Fruit fly (Drosophila melanogaster) whole organism, pupa: ENCODE data around the gene Sur.

ENCODE experiments used
- CG10348 ChIP-seq: fragments of 200-800 bp; sonication (Bioruptor generic); IDR thresholded peaks from 2 replicates; pipeline ENCODE4 v1.3.6; 2022; ENCODE audit warnings: missing biosample characterization, missing genetic modification characterization
- CG12605 ChIP-seq: fragments of 200-800 bp; sonication (Bioruptor generic); IDR thresholded peaks from 2 replicates; pipeline ENCODE4 v1.3.6; 2022; ENCODE audit warnings: missing biosample characterization, missing genetic modification characterization
- CG13204 ChIP-seq: fragments of 200-800 bp; sonication (Bioruptor generic); optimal IDR thresholded peaks from 2 replicates; lab custom pipeline; 2018; ENCODE audit warnings: missing biosample characterization, mild to moderate bottlenecking, missing genetic modification characterization, moderate library complexity
- CG14655 ChIP-seq: fragments of 200-800 bp; sonication (Bioruptor generic); optimal IDR thresholded peaks from 3 replicates; lab custom pipeline; 2017; ENCODE audit warnings: mild to moderate bottlenecking, missing biosample characterization, missing genetic modification reagents, missing genetic modification characterization
- CG15710 ChIP-seq: fragments of 200-800 bp; sonication (Bioruptor generic); optimal IDR thresholded peaks from 2 replicates; lab custom pipeline; 2018; ENCODE audit warnings: missing biosample characterization, mild to moderate bottlenecking, missing genetic modification characterization, moderate library complexity
- CG17806 ChIP-seq: fragments of 200-800 bp; sonication (Bioruptor generic); optimal IDR thresholded peaks from 2 replicates; lab custom pipeline; 2018; ENCODE audit warnings: missing biosample characterization, mild to moderate bottlenecking, missing genetic modification characterization, moderate library complexity
- CG32121 ChIP-seq: fragments of 200-800 bp; sonication (Bioruptor generic); IDR thresholded peaks from 2 replicates; pipeline ENCODE4 v1.3.6; 2022; ENCODE audit warnings: missing biosample characterization, missing genetic modification characterization
- CG34367 ChIP-seq: fragments of 200-800 bp; sonication (Bioruptor generic); optimal IDR thresholded peaks from 2 replicates; lab custom pipeline; 2018; ENCODE audit warnings: missing biosample characterization, mild to moderate bottlenecking, missing genetic modification characterization
- CG4496 ChIP-seq: fragments of 200-800 bp; sonication (Bioruptor generic); IDR thresholded peaks from 3 replicates; pipeline ENCODE4 v1.3.6; 2022; ENCODE audit warnings: missing biosample characterization, missing genetic modification characterization
- CG8159 ChIP-seq: fragments of 200-800 bp; sonication (Bioruptor generic); optimal IDR thresholded peaks from 3 replicates; lab custom pipeline; 2018; ENCODE audit warnings: missing biosample characterization, mild to moderate bottlenecking, missing genetic modification characterization, moderate library complexity
- CG8301 ChIP-seq: fragments of 200-800 bp; sonication (Bioruptor generic); optimal IDR thresholded peaks from 2 replicates; lab custom pipeline; 2018; ENCODE audit warnings: missing biosample characterization, mild to moderate bottlenecking, missing genetic modification characterization
- CG9948 ChIP-seq: fragments of 200-800 bp; sonication (Bioruptor generic); optimal IDR thresholded peaks from 2 replicates; lab custom pipeline; 2018; ENCODE audit warnings: missing biosample characterization, mild to moderate bottlenecking, missing genetic modification characterization, moderate library complexity
- D1 ChIP-seq: fragments of 200-800 bp; sonication (Bioruptor generic); optimal IDR thresholded peaks from 2 replicates; lab custom pipeline; 2018; ENCODE audit warnings: missing biosample characterization, mild to moderate bottlenecking, missing genetic modification characterization, moderate library complexity
- EcR ChIP-seq: fragments of 200-800 bp; sonication (Bioruptor generic); optimal IDR thresholded peaks from 3 replicates; lab custom pipeline; 2019; ENCODE audit warnings: missing biosample characterization, missing genetic modification characterization, mild to moderate bottlenecking, moderate library complexity, missing genetic modification reagents
- Ets98B ChIP-seq: fragments of 200-800 bp; sonication (Bioruptor generic); IDR thresholded peaks from 2 replicates; pipeline ENCODE4 v1.3.6; 2022; ENCODE audit warnings: missing biosample characterization, missing genetic modification characterization
- Pif1A ChIP-seq: fragments of 200-800 bp; sonication (Bioruptor generic); optimal IDR thresholded peaks from 3 replicates; lab custom pipeline; 2016; ENCODE audit warnings: missing biosample characterization, missing genetic modification characterization
- Pif1B ChIP-seq: fragments of 200-800 bp; sonication (Bioruptor generic); optimal IDR thresholded peaks from 3 replicates; lab custom pipeline; 2016; ENCODE audit warnings: missing biosample characterization, missing genetic modification characterization
- Snoo ChIP-seq: fragments of 200-800 bp; sonication (Bioruptor generic); optimal IDR thresholded peaks from 3 replicates; lab custom pipeline; 2017; ENCODE audit warnings: missing biosample characterization, mild to moderate bottlenecking, missing genetic modification characterization, inconsistent platforms
- fd96Ca ChIP-seq: fragments of 200-800 bp; sonication (Bioruptor generic); IDR thresholded peaks from 3 replicates; pipeline ENCODE4 v1.3.6; 2022; ENCODE audit warnings: missing biosample characterization, missing genetic modification characterization
- gl ChIP-seq: fragments of 200-800 bp; sonication (Bioruptor generic); optimal IDR thresholded peaks from 2 replicates; lab custom pipeline; 2018; ENCODE audit warnings: missing biosample characterization, mild to moderate bottlenecking, missing genetic modification characterization
- rn ChIP-seq: fragments of 200-800 bp; sonication (Bioruptor generic); IDR thresholded peaks from 2 replicates; pipeline ENCODE4 v1.3.6; 2022; ENCODE audit warnings: missing biosample characterization, missing genetic modification characterization

The Sur gene

DNA sequence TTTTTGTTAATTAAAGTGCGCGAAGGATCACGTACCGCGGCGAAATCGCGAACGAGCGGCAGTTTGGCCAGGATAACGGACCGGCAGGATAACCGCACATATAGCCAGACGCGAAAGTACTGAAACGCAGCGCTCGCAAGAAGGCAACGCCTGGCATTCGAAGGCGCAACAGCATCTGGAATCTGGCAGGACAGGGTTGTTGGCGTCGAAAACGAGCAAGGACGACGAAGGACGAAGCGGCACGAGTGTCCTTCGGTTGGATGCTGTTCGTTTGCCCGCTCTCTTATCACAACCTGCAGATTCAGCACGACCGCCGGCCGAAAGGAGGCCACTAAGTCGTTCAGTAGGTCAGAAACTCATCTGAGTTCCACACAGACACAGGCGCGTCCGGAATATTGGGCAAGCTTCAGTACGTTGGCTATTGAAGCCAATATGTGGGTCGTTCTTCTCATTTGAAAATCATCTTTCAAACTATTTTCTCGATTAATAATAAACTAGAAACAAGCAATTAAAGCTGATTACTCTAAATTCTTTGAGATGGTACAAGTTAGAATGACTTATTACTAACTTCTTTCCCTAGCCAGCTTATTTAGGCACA, 18.6 kb downstream of the Sur start, which contains the start of gene CG44153:
TSS of gene CG44153 (minus strand) at position 75 of the 598 bp plus-strand sequence.
- TF ChIP-seq CG15710 (no peak), fd96Ca (GFP tag; lab: Robert Waterston, UW) (no peak), Ets98B (GFP tag; lab: Robert Waterston, UW) (no peak), gl (tag; lab: Kevin White, UChicago) (no peak), CG17806 (tag; lab: Kevin White, UChicago) (no peak), CG9948 (tag; lab: Kevin White, UChicago) (no peak), Pif1B (no peak), CG34367 (no peak), rn (GFP tag; lab: Robert Waterston, UW) (no peak), CG4496 (GFP tag; lab: Robert Waterston, UW) (no peak), CG10348 (GFP tag; lab: Robert Waterston, UW) (no peak), Pif1A (GFP tag; lab: Kevin White, UChicago) (no peak), EcR (GFP tag; lab: Kevin White, UChicago) (no peak), CG8159 (tag; lab: Kevin White, UChicago) (no peak), CG14655 (GFP tag; lab: Kevin White, UChicago) (no peak), CG12605 (GFP tag; lab: Robert Waterston, UW) (no peak), CG13204 (GFP tag; lab: Kevin White, UChicago) (no peak)
- TF ChIP-seq, all 21 proteins: peak for 0

DNA sequence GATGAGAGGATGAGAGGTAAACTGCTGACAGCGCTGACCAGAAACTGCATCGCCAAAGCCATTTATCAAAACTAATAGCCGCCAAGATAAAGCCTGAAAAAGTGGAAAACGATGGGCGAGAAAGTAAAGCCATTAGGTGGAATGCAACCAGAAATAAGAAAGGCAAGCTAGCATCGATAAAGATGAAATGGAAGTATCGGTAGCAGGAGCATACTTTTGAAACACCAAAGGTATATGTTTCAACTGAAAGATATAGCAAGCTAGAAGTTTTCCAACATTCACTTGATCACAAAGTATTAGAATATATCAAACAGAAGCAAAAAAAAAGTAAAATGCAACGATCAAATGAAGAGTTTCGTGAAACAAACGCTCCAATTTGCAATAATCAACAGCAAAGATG, 26.5 kb downstream of the Sur start, which contains the start of gene CG13137:
TSS of gene CG13137 (plus strand) at position 301 of the 400 bp plus-strand sequence.
- TF ChIP-seq CG10348 (GFP tag; lab: Robert Waterston, UW) (no peak), CG8159 (tag; lab: Kevin White, UChicago) (no peak), CG15710 (no peak), gl (tag; lab: Kevin White, UChicago) (no peak), Pif1A (GFP tag; lab: Kevin White, UChicago) (no peak), CG32121 (GFP tag; lab: Robert Waterston, UW) (no peak), Snoo (tag; lab: Kevin White, UChicago) (no peak), fd96Ca (GFP tag; lab: Robert Waterston, UW) (no peak), CG8301 (tag; lab: Kevin White, UChicago) (no peak), CG12605 (GFP tag; lab: Robert Waterston, UW) (no peak), CG4496 (GFP tag; lab: Robert Waterston, UW) (no peak), EcR (GFP tag; lab: Kevin White, UChicago) (no peak), Ets98B (GFP tag; lab: Robert Waterston, UW) (no peak), D1 (tag; lab: Kevin White, UChicago) (no peak), rn (GFP tag; lab: Robert Waterston, UW) (no peak), CG34367 (no peak), CG9948 (tag; lab: Kevin White, UChicago) (no peak), Pif1B (no peak), CG13204 (GFP tag; lab: Kevin White, UChicago) (no peak)

DNA sequence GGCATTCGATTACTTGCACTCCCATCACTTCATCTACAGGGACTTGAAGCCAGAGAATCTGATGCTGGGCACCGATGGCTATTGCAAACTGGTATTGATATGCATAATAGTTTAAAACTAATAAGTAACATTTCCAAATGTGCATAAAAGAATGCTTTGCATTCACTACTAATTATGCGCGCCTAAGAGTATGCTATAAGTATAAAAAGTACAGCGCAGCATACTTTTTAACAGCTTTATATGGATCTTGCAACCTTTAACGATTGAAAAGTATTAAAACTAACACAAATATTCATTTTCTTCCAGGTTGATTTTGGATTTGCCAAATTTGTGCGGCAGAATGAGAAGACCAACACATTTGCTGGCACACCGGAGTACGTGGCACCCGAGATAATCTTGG, 44.5 kb downstream of the Sur start:
- TF ChIP-seq rn (GFP tag; lab: Robert Waterston, UW) (no peak), fd96Ca (GFP tag; lab: Robert Waterston, UW) (no peak), Snoo (tag; lab: Kevin White, UChicago) (no peak), EcR (GFP tag; lab: Kevin White, UChicago) (no peak), gl (tag; lab: Kevin White, UChicago) (no peak), CG14655 (GFP tag; lab: Kevin White, UChicago) (no peak), Pif1A (GFP tag; lab: Kevin White, UChicago) (no peak), CG8301 (tag; lab: Kevin White, UChicago) (no peak), CG8159 (tag; lab: Kevin White, UChicago) (no peak), CG15710 (no peak), Ets98B (GFP tag; lab: Robert Waterston, UW) (no peak), CG4496 (GFP tag; lab: Robert Waterston, UW) (no peak), CG34367 (no peak), CG13204 (GFP tag; lab: Kevin White, UChicago) (no peak), CG32121 (GFP tag; lab: Robert Waterston, UW) (no peak), D1 (tag; lab: Kevin White, UChicago) (no peak), CG10348 (GFP tag; lab: Robert Waterston, UW) (no peak), Pif1B (no peak), CG9948 (tag; lab: Kevin White, UChicago) (no peak)

DNA sequence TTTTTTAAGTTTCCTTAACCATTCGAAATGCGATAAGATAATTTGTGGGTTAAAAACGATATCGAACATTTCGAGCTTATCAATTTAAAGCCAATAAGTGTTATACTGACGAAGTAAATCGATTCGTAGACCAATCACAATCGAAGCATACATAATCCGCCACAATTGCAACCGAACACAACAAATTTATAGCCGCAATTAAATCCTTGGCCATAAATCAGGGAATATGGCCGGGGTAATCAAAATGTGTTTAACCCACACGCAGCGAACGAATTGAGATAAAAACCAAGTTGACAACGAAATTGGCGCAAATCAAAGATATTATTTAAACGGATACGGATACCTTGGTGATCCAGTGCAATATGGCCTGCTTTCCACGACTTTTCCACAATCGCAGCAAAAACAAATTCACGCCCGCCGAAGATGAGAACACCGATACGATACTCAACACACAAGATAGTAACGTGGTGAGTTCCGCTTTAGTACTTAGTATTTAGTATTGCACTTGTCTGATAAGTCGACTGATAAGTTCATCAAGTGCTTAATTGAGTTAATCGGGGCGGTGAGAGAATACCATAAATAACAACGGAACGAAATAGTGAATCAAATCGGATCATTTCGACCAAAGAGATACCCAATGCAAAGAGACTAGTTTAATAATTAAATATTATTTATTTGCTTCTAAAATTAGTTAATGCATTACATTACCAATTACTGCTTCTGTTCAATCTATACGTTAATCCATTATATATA, 52.0 kb downstream of the Sur start:
- TF ChIP-seq CG15710 (no peak), CG10348 (GFP tag; lab: Robert Waterston, UW) (no peak), CG8301 (tag; lab: Kevin White, UChicago) (no peak), Snoo (tag; lab: Kevin White, UChicago) (no peak), CG14655 (GFP tag; lab: Kevin White, UChicago) (no peak), fd96Ca (GFP tag; lab: Robert Waterston, UW) (no peak), CG32121 (GFP tag; lab: Robert Waterston, UW) (no peak)

DNA sequence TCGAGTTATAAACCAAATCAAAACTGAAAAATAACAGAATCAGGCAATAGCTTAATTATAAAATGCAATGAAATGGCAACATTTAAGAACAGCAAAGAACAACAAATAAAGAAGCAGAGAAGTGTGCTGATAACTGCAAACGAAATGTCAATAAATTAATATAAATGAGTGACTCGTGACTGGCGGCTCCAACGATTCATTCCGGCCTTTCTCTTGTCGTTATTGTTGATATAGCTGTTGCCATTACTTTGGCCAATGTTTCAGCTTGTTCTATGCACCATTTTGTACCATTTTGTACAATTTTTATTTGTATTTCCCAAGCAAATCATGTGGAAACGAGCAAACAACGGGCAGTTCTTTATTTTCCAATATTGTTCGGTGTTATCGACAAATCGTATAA, 53.3 kb downstream of the Sur start:
- no peak for TF ChIP-seq CG12605 (GFP tag; lab: Robert Waterston, UW)
- TF ChIP-seq rn (GFP tag; lab: Robert Waterston, UW), result no peak
- TF ChIP-seq CG34367, result no peak
- no peak for TF ChIP-seq CG4496 (GFP tag; lab: Robert Waterston, UW)
- no peak for TF ChIP-seq CG14655 (GFP tag; lab: Kevin White, UChicago)
- TF ChIP-seq CG8159 (tag; lab: Kevin White, UChicago), result no peak
- TF ChIP-seq gl (tag; lab: Kevin White, UChicago), result no peak
- no peak for TF ChIP-seq D1 (tag; lab: Kevin White, UChicago)
- TF ChIP-seq CG9948 (tag; lab: Kevin White, UChicago), result no peak
- no peak for TF ChIP-seq Ets98B (GFP tag; lab: Robert Waterston, UW)
- TF ChIP-seq Snoo (tag; lab: Kevin White, UChicago), result no peak
- TF ChIP-seq CG17806 (tag; lab: Kevin White, UChicago), result no peak
- no peak for TF ChIP-seq CG15710
- no peak for TF ChIP-seq Pif1A (GFP tag; lab: Kevin White, UChicago)
- TF ChIP-seq CG32121 (GFP tag; lab: Robert Waterston, UW), result no peak
- no peak for TF ChIP-seq CG13204 (GFP tag; lab: Kevin White, UChicago)
- no peak for TF ChIP-seq fd96Ca (GFP tag; lab: Robert Waterston, UW)
- TF ChIP-seq, all 21 proteins: peak for 0
